Worm (Caenorhabditis elegans) whole organism, L4 larva: ENCODE data around the gene tag-280.

ENCODE experiments used
- F44E2.7 ChIP-seq: fragments of 200-800 bp; sonication (Bioruptor generic); IDR thresholded peaks from 2 replicates; pipeline ENCODE4 v2.1.2; 2022; ENCODE audit warnings: missing genetic modification characterization, missing compliant biosample characterization
- F49E8.2 ChIP-seq: sonication (generic microtip); optimal IDR thresholded peaks from 2 replicates; lab custom pipeline; 2016; ENCODE audit warnings: missing compliant biosample characterization, mild to moderate bottlenecking, missing genetic modification characterization, borderline replicate concordance
- Y5F2A.4 ChIP-seq: fragments of 200-800 bp; sonication (Bioruptor generic); optimal IDR thresholded peaks from 2 replicates; lab custom pipeline; 2018; ENCODE audit warnings: mild to moderate bottlenecking, missing genetic modification characterization, missing compliant biosample characterization
- aly-2 ChIP-seq: sonication (generic microtip); optimal IDR thresholded peaks from 2 replicates; lab custom pipeline; 2018; ENCODE audit warnings: missing biosample characterization, missing genetic modification characterization
- ceh-82 ChIP-seq: sonication (generic microtip); optimal IDR thresholded peaks from 2 replicates; lab custom pipeline; 2017; ENCODE audit warnings: missing biosample characterization, missing genetic modification characterization
- lin-39 ChIP-seq: fragments of 150-350 bp; optimal IDR thresholded peaks from 2 replicates; lab custom pipeline; 2014; ENCODE audit warnings: missing biosample characterization, missing genetic modification reagents, missing genetic modification characterization
- lsy-2 ChIP-seq, 2 experiments: fragments of 150-350 bp in 1 of 2; sonication (generic microtip) in 1 of 2; optimal IDR thresholded peaks; 2 replicates each; lab custom pipeline; 2014 to 2017; ENCODE audit warnings: missing biosample characterization in 2 of 2, missing genetic modification characterization in 2 of 2
- nhr-25 ChIP-seq: sonication (generic microtip); optimal IDR thresholded peaks from 2 replicates; lab custom pipeline; 2017; ENCODE audit warnings: missing genetic modification characterization, mild to moderate bottlenecking, missing compliant biosample characterization, antibody characterized with exemption, moderate library complexity, borderline replicate concordance; ENCODE audit not compliant: insufficient read depth
- zag-1 ChIP-seq: fragments of 150-350 bp; optimal IDR thresholded peaks from 2 replicates; lab custom pipeline; 2014; ENCODE audit warnings: missing biosample characterization, missing genetic modification characterization

- no peak for TF ChIP-seq F49E8.2
- TF ChIP-seq F44E2.7: no peak
- TF ChIP-seq Y5F2A.4 (GFP tag; lab: Kevin White, UChicago): no peak
- no peak for TF ChIP-seq lin-39 (tag; lab: Kevin White, UChicago)
- no peak for TF ChIP-seq ceh-82 (tag; lab: Kevin White, UChicago)
- no peak for TF ChIP-seq nhr-25
- TF ChIP-seq aly-2: no peak
- TF ChIP-seq zag-1: no peak
- no peak for TF ChIP-seq lsy-2 (tag; optimal IDR thresholded peaks at IDR 0.05; lab: Kevin White, UChicago)
Observed at ce11 chrII:12482622-12483021, 22.2 kb downstream of the tag-280 start, which contains the start of gene fbxb-102.
